Fruit fly (Drosophila melanogaster) Kc167 (cell line): ENCODE measurements around the gene Ir25a.

ENCODE experiments used
- Sin3A ChIP-seq: fragments of >200 bp; optimal IDR thresholded peaks from 2 replicates; lab custom pipeline; 2018; ENCODE audit warnings: missing external identifiers
- insv ChIP-seq: fragments of >200 bp; optimal IDR thresholded peaks from 3 replicates; lab custom pipeline; 2018; ENCODE audit warnings: missing external identifiers

- TF ChIP-seq Sin3A (lab: Kevin White, UChicago), result no peak
- no peak for TF ChIP-seq insv (lab: Kevin White, UChicago)
Observed at dm6 chr2L:4794524-4794804, 40.6 kb downstream of the Ir25a start, which contains the start of gene CG3294.
